Worm (Caenorhabditis elegans) whole organism, L2 larva: ENCODE measurements around the gene acs-2.

ENCODE experiments used
- C34F6.9 ChIP-seq: fragments of 150-350 bp; optimal IDR thresholded peaks from 2 replicates; lab custom pipeline; 2014; ENCODE audit warnings: missing biosample characterization, missing genetic modification characterization
- R02D3.7 ChIP-seq: fragments of 150-350 bp; optimal IDR thresholded peaks from 2 replicates; lab custom pipeline; 2014; ENCODE audit warnings: missing biosample characterization, missing genetic modification characterization
- Y55F3AM.14 ChIP-seq: fragments of 200-800 bp; sonication (Bioruptor generic); optimal IDR thresholded peaks from 2 replicates; lab custom pipeline; 2018; ENCODE audit warnings: mild to moderate bottlenecking, missing genetic modification characterization, missing compliant biosample characterization
- ZK546.5 ChIP-seq: sonication (generic microtip); optimal IDR thresholded peaks from 2 replicates; lab custom pipeline; 2017; ENCODE audit warnings: missing biosample characterization, missing genetic modification characterization
- alr-1 ChIP-seq: fragments of 150-350 bp; optimal IDR thresholded peaks from 2 replicates; lab custom pipeline; 2014; ENCODE audit warnings: missing biosample characterization, missing genetic modification characterization
- aly-2 ChIP-seq: fragments of 150-350 bp; optimal IDR thresholded peaks from 2 replicates; lab custom pipeline; 2014; ENCODE audit warnings: missing biosample characterization, missing genetic modification characterization
- ama-1 ChIP-seq: fragments of 150-350 bp; optimal IDR thresholded peaks from 2 replicates; lab custom pipeline; 2018; ENCODE audit warnings: inconsistent platforms
- blmp-1 ChIP-seq: sonication (generic microtip); optimal IDR thresholded peaks from 2 replicates; lab custom pipeline; 2017; ENCODE audit warnings: missing genetic modification characterization, mild to moderate bottlenecking, missing compliant biosample characterization, antibody characterized with exemption, moderate library complexity; ENCODE audit not compliant: insufficient read depth
- ceh-16 ChIP-seq: fragments of 150-350 bp; optimal IDR thresholded peaks from 2 replicates; lab custom pipeline; 2014; ENCODE audit warnings: missing biosample characterization, missing genetic modification characterization
- crh-2 ChIP-seq: sonication (generic microtip); optimal IDR thresholded peaks from 2 replicates; lab custom pipeline; 2017; ENCODE audit warnings: missing biosample characterization, missing genetic modification characterization
- egl-27 ChIP-seq: sonication (generic microtip); optimal IDR thresholded peaks from 3 replicates; lab custom pipeline; 2017; ENCODE audit warnings: missing biosample characterization, missing genetic modification reagents, missing genetic modification characterization
- elt-3 ChIP-seq: sonication (generic microtip); optimal IDR thresholded peaks from 2 replicates; lab custom pipeline; 2017; ENCODE audit warnings: missing biosample characterization, missing genetic modification characterization
- fos-1 ChIP-seq: fragments of 150-350 bp; optimal IDR thresholded peaks from 2 replicates; lab custom pipeline; 2014; ENCODE audit warnings: missing biosample characterization, missing genetic modification characterization
- gmeb-1 ChIP-seq: fragments of 150-350 bp; optimal IDR thresholded peaks from 2 replicates; lab custom pipeline; 2014; ENCODE audit warnings: missing biosample characterization, missing genetic modification characterization
- lin-11 ChIP-seq: fragments of 150-350 bp; sonication (generic microtip); optimal IDR thresholded peaks from 2 replicates; lab custom pipeline; 2014; ENCODE audit warnings: missing biosample characterization, missing genetic modification characterization, inconsistent platforms, mixed read lengths
- lin-13 ChIP-seq: fragments of 150-350 bp; optimal IDR thresholded peaks from 2 replicates; lab custom pipeline; 2014; ENCODE audit warnings: missing biosample characterization, missing genetic modification reagents, missing genetic modification characterization
- lin-39 ChIP-seq: fragments of 150-350 bp; optimal IDR thresholded peaks from 2 replicates; lab custom pipeline; 2014; ENCODE audit warnings: missing biosample characterization, missing genetic modification reagents, missing genetic modification characterization
- lsy-2 ChIP-seq, 2 experiments: fragments of 150-350 bp in 1 of 2; sonication (generic microtip) in 1 of 2; optimal IDR thresholded peaks; 2 replicates each; lab custom pipeline; 2014 to 2017; ENCODE audit warnings: missing biosample characterization in 2 of 2, missing genetic modification characterization in 2 of 2
- mab-5 ChIP-seq: fragments of 150-350 bp; optimal IDR thresholded peaks from 2 replicates; lab custom pipeline; 2014; ENCODE audit warnings: missing biosample characterization, missing genetic modification characterization
- mbf-1 ChIP-seq: sonication (generic microtip); optimal IDR thresholded peaks from 2 replicates; lab custom pipeline; 2017; ENCODE audit warnings: missing biosample characterization, missing genetic modification characterization
- nhr-11 ChIP-seq: fragments of 150-350 bp; optimal IDR thresholded peaks from 2 replicates; lab custom pipeline; 2014; ENCODE audit warnings: missing biosample characterization, missing genetic modification characterization
- nhr-12 ChIP-seq: fragments of 150-350 bp; optimal IDR thresholded peaks from 2 replicates; lab custom pipeline; 2014; ENCODE audit warnings: missing biosample characterization, missing genetic modification characterization
- nhr-129 ChIP-seq: fragments of 150-350 bp; optimal IDR thresholded peaks from 2 replicates; lab custom pipeline; 2014; ENCODE audit warnings: missing biosample characterization, missing genetic modification characterization
- nhr-23 ChIP-seq: fragments of 150-350 bp; optimal IDR thresholded peaks from 2 replicates; lab custom pipeline; 2014; ENCODE audit warnings: missing biosample characterization, missing genetic modification reagents, missing genetic modification characterization
- nhr-25 ChIP-seq: fragments of 150-350 bp; sonication (generic microtip); optimal IDR thresholded peaks from 3 replicates; lab custom pipeline; 2014; ENCODE audit warnings: missing biosample characterization, missing genetic modification characterization
- nhr-6 ChIP-seq: fragments of 150-350 bp; optimal IDR thresholded peaks from 2 replicates; lab custom pipeline; 2014; ENCODE audit warnings: missing biosample characterization, missing genetic modification characterization
- nhr-77 ChIP-seq: fragments of 150-350 bp; optimal IDR thresholded peaks from 2 replicates; lab custom pipeline; 2014; ENCODE audit warnings: missing biosample characterization, missing genetic modification characterization
- peb-1 ChIP-seq: fragments of 150-350 bp; optimal IDR thresholded peaks from 2 replicates; lab custom pipeline; 2014; ENCODE audit warnings: missing biosample characterization, missing genetic modification characterization
- skn-1 ChIP-seq: sonication (generic microtip); optimal IDR thresholded peaks from 2 replicates; lab custom pipeline; 2017; ENCODE audit warnings: missing biosample characterization, missing genetic modification characterization
- sma-3 ChIP-seq: sonication (generic microtip); optimal IDR thresholded peaks from 2 replicates; lab custom pipeline; 2016; ENCODE audit warnings: missing genetic modification reagents, missing genetic modification characterization, missing compliant biosample characterization
- sma-9 ChIP-seq, 2 experiments: fragments of 150-350 bp in 1 of 2; sonication (generic microtip) in 1 of 2; optimal IDR thresholded peaks; 2 replicates each; lab custom pipeline; 2014 to 2016; ENCODE audit warnings: missing genetic modification characterization in 2 of 2, mild to moderate bottlenecking in 1 of 2, missing biosample characterization in 1 of 2, missing compliant biosample characterization in 1 of 2, missing genetic modification reagents in 1 of 2, moderate library complexity in 1 of 2
- unc-55 ChIP-seq: fragments of 150-350 bp; sonication (generic microtip); optimal IDR thresholded peaks from 3 replicates; lab custom pipeline; 2014; ENCODE audit warnings: missing biosample characterization, missing genetic modification reagents, missing genetic modification characterization
- unc-62 ChIP-seq: fragments of 150-350 bp; optimal IDR thresholded peaks from 2 replicates; lab custom pipeline; 2014; ENCODE audit warnings: missing biosample characterization, missing genetic modification reagents, missing genetic modification characterization
- ztf-1 ChIP-seq: fragments of 200-800 bp; sonication (Bioruptor generic); conservative IDR thresholded peaks from 2 replicates; pipeline ENCODE4 v1.3.6; 2022; ENCODE audit warnings: missing genetic modification characterization, missing compliant biosample characterization
- ztf-11 ChIP-seq: sonication (generic microtip); optimal IDR thresholded peaks from 2 replicates; lab custom pipeline; 2017; ENCODE audit warnings: missing biosample characterization, missing genetic modification characterization

Gene acs-2

DNA sequence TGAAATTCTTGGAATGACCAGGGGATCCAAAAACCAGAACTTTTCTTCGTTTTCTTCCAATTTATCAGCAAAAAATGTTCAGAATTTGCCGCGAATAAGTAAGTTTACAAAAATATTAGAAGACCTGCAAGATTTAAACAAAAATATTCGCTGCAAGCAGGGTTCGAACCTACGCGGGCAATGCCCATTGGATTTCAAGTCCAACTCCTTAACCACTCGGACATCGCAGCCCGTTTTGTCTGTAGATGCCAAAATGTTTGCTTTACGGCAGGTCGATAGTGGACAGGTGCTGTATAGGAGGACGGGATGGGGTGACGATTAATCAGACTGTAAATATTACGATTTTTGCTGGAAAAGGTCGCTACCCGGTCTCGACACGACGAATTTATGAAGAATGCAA lies 19.5 kb upstream of the acs-2 start:
- TF ChIP-seq R02D3.7 (tag; lab: Kevin White, UChicago) (no peak), ceh-16 (no peak), nhr-77 (tag; lab: Kevin White, UChicago) (no peak), ZK546.5 (tag; lab: Kevin White, UChicago) (no peak), ama-1 (lab: Kevin White, UChicago) (no peak), peb-1 (tag; lab: Kevin White, UChicago) (no peak), crh-2 (tag; lab: Kevin White, UChicago) (no peak), ztf-1 (GFP tag; lab: Robert Waterston, UW) (no peak), gmeb-1 (tag; lab: Kevin White, UChicago) (no peak)
- TF ChIP-seq, all 48 proteins: peak for 0

DNA sequence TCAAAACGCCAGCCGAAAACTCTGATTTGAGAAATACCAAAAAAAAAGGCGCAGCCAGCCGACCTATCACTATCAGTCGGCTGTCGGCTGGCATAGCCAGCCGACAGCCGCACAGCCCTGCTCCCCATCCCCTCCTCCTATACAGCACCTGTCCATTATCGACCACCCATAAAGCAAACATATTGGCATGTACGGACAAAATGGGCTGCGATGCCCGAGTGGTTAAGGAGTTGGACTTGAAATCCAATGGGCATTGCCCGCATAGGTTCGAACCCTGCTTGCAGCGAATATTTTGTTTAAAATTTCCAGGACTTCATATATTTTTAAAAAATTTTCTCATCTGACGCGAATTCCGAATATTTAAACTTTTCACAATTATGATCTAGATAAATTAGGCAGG lies 16.8 kb upstream of the acs-2 start:
- TF ChIP-seq lin-13 (no peak), unc-62 (no peak), Y55F3AM.14 (GFP tag; lab: Kevin White, UChicago) (no peak), elt-3 (tag; lab: Kevin White, UChicago) (no peak), nhr-25 (no peak), nhr-11 (tag; lab: Kevin White, UChicago) (no peak), mbf-1 (tag; lab: Kevin White, UChicago) (no peak), mab-5 (no peak), ceh-16 (no peak), nhr-12 (tag; lab: Kevin White, UChicago) (no peak), fos-1 (no peak), lin-11 (no peak), sma-9 (GFP tag; optimal IDR thresholded peaks at IDR 0.05; lab: Kevin White, UChicago) (no peak), sma-9 (tag; optimal IDR thresholded peaks at IDR 0.05; lab: Kevin White, UChicago) (no peak), aly-2 (tag; lab: Kevin White, UChicago) (no peak)

- TF ChIP-seq ztf-11 (tag; lab: Kevin White, UChicago) (no peak), Y55F3AM.14 (GFP tag; lab: Kevin White, UChicago) (peak; percentile 33), sma-9 (GFP tag; optimal IDR thresholded peaks at IDR 0.05; lab: Kevin White, UChicago) (peak; percentile 57), sma-9 (tag; optimal IDR thresholded peaks at IDR 0.05; lab: Kevin White, UChicago) (no peak), sma-3 (GFP tag; lab: Kevin White, UChicago) (peak; percentile 5), fos-1 (peak; percentile 23), mab-5 (no peak), nhr-11 (tag; lab: Kevin White, UChicago) (no peak), lin-13 (peak; percentile 59), gmeb-1 (tag; lab: Kevin White, UChicago) (peak; percentile 56), nhr-129 (tag; lab: Kevin White, UChicago) (peak; percentile 58), crh-2 (tag; lab: Kevin White, UChicago) (no peak), lsy-2 (tag; optimal IDR thresholded peaks at IDR 0.05; lab: Kevin White, UChicago) (peak; percentile 39 to 44), egl-27 (no peak), C34F6.9 (tag; lab: Kevin White, UChicago) (peak; percentile 25), lin-39 (tag; lab: Kevin White, UChicago) (no peak), peb-1 (tag; lab: Kevin White, UChicago) (no peak), alr-1 (tag; lab: Kevin White, UChicago) (no peak), nhr-12 (tag; lab: Kevin White, UChicago) (no peak), ztf-1 (GFP tag; lab: Robert Waterston, UW) (no peak), nhr-77 (tag; lab: Kevin White, UChicago) (no peak), ama-1 (lab: Kevin White, UChicago) (no peak), elt-3 (tag; lab: Kevin White, UChicago) (no peak), nhr-23 (tag; lab: Kevin White, UChicago) (no peak), unc-62 (no peak), lin-11 (no peak), unc-55 (peak; percentile 13), skn-1 (tag; lab: Kevin White, UChicago) (no peak)
These were observed 15.6 kb upstream of the acs-2 start for ce11 chrV:15551642-15552041.

DNA sequence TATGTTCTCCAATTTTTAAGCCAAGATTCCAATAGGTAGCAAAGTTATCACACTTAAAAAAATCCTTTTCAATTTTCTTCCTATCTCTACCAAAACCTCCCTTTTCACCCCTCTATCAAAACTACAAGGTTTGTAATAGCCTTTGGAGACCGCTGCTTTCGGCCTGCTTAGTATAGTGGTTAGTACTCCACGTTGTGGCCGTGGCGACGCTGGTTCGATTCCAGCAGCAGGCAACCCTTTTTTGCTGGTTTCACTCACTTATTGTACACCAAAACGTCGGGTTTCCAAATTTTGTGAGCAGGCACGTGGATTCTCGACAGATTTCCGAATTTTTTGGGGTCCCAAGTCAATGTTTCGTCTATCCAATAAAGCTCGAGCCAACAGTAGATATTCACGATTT lies 13.3 kb upstream of the acs-2 start:
- TF ChIP-seq crh-2 (tag; lab: Kevin White, UChicago) (peak; percentile 37), nhr-129 (tag; lab: Kevin White, UChicago) (peak; percentile 55), blmp-1 (tag; lab: Kevin White, UChicago) (no peak), lsy-2 (tag; optimal IDR thresholded peaks at IDR 0.05; lab: Kevin White, UChicago) (peak in 1 of 2 experiments; percentile 20), unc-55 (peak; percentile 26), nhr-6 (tag; lab: Kevin White, UChicago) (no peak), skn-1 (tag; lab: Kevin White, UChicago) (no peak), sma-9 (GFP tag; optimal IDR thresholded peaks at IDR 0.05; lab: Kevin White, UChicago) (peak; percentile 3), sma-9 (tag; optimal IDR thresholded peaks at IDR 0.05; lab: Kevin White, UChicago) (no peak), C34F6.9 (tag; lab: Kevin White, UChicago) (no peak), gmeb-1 (tag; lab: Kevin White, UChicago) (peak; percentile 20)
- TF ChIP-seq, all 48 proteins: peak for 6
